Worm (Caenorhabditis elegans) whole organism, late embryonic: ENCODE measurements around the gene clec-214.

Experiments used
- C08G9.2 ChIP-seq: sonication (generic microtip); optimal IDR thresholded peaks from 2 replicates; lab custom pipeline; 2016; ENCODE audit warnings: mild to moderate bottlenecking, missing genetic modification characterization, moderate library complexity, missing compliant biosample characterization
- C38D4.7 ChIP-seq: fragments of 200-800 bp; sonication (Bioruptor generic); optimal IDR thresholded peaks from 2 replicates; lab custom pipeline; 2018; ENCODE audit warnings: mild to moderate bottlenecking, missing genetic modification characterization, moderate library complexity, missing compliant biosample characterization
- F13H6.1 ChIP-seq: sonication (generic microtip); optimal IDR thresholded peaks from 2 replicates; lab custom pipeline; 2016; ENCODE audit warnings: missing genetic modification characterization, missing compliant biosample characterization
- K09A11.1 ChIP-seq: sonication (generic microtip); optimal IDR thresholded peaks from 2 replicates; lab custom pipeline; 2017; ENCODE audit warnings: antibody characterized with exemption, mild to moderate bottlenecking, missing genetic modification characterization, missing compliant biosample characterization; ENCODE audit not compliant: insufficient read depth
- ama-1 ChIP-seq: fragments of 150-350 bp; optimal IDR thresholded peaks from 2 replicates; lab custom pipeline; 2014
- ceh-18 ChIP-seq: sonication (generic microtip); optimal IDR thresholded peaks from 2 replicates; lab custom pipeline; 2016; ENCODE audit warnings: missing genetic modification characterization, missing compliant biosample characterization
- ceh-19 ChIP-seq: fragments of 200-800 bp; sonication (Bioruptor generic); optimal IDR thresholded peaks from 2 replicates; lab custom pipeline; 2018; ENCODE audit warnings: mild to moderate bottlenecking, missing genetic modification characterization, missing compliant biosample characterization
- ceh-2 ChIP-seq: sonication (generic microtip); optimal IDR thresholded peaks from 2 replicates; lab custom pipeline; 2016; ENCODE audit warnings: missing genotype, missing genetic modification characterization, missing compliant biosample characterization
- ceh-22 ChIP-seq: sonication (generic microtip); optimal IDR thresholded peaks from 2 replicates; lab custom pipeline; 2017; ENCODE audit warnings: missing biosample characterization, missing genetic modification characterization
- ceh-24 ChIP-seq: sonication (generic microtip); optimal IDR thresholded peaks from 2 replicates; lab custom pipeline; 2016; ENCODE audit warnings: mild to moderate bottlenecking, missing genetic modification characterization, missing compliant biosample characterization
- ceh-30 ChIP-seq: fragments of 150-350 bp; optimal IDR thresholded peaks from 2 replicates; lab custom pipeline; 2014; ENCODE audit warnings: missing biosample characterization, missing genetic modification characterization
- ceh-31 ChIP-seq: sonication (generic microtip); optimal IDR thresholded peaks from 2 replicates; lab custom pipeline; 2016; ENCODE audit warnings: missing genetic modification characterization, missing compliant biosample characterization
- ceh-9 ChIP-seq: sonication (generic microtip); optimal IDR thresholded peaks from 2 replicates; lab custom pipeline; 2016; ENCODE audit warnings: mild to moderate bottlenecking, missing genetic modification characterization, inconsistent platforms, missing compliant biosample characterization
- dve-1 ChIP-seq: sonication (generic microtip); optimal IDR thresholded peaks from 2 replicates; lab custom pipeline; 2017; ENCODE audit warnings: antibody characterized with exemption, mild to moderate bottlenecking, missing genetic modification characterization, missing compliant biosample characterization
- elt-2 ChIP-seq: sonication (generic microtip); optimal IDR thresholded peaks from 2 replicates; lab custom pipeline; 2016; ENCODE audit warnings: missing genetic modification reagents, missing genetic modification characterization, missing compliant biosample characterization
- elt-4 ChIP-seq: sonication (generic microtip); optimal IDR thresholded peaks from 2 replicates; lab custom pipeline; 2016; ENCODE audit warnings: missing genetic modification characterization, missing compliant biosample characterization
- ets-4 ChIP-seq: sonication (generic microtip); optimal IDR thresholded peaks from 2 replicates; lab custom pipeline; 2016; ENCODE audit warnings: missing genetic modification characterization, missing compliant biosample characterization
- fax-1 ChIP-seq: sonication (generic microtip); optimal IDR thresholded peaks from 2 replicates; lab custom pipeline; 2016; ENCODE audit warnings: missing genotype, missing genetic modification characterization, missing compliant biosample characterization
- fkh-10 ChIP-seq: fragments of 150-350 bp; optimal IDR thresholded peaks from 2 replicates; lab custom pipeline; 2014; ENCODE audit warnings: missing biosample characterization, missing genetic modification reagents, missing genetic modification characterization
- hlh-13 ChIP-seq: fragments of 200-800 bp; sonication (Bioruptor generic); optimal IDR thresholded peaks from 2 replicates; lab custom pipeline; 2018; ENCODE audit warnings: mild to moderate bottlenecking, missing genetic modification characterization, missing compliant biosample characterization
- hlh-15 ChIP-seq: sonication (generic microtip); optimal IDR thresholded peaks from 2 replicates; lab custom pipeline; 2016; ENCODE audit warnings: missing genetic modification characterization, missing compliant biosample characterization
- hlh-30 ChIP-seq: sonication (generic microtip); optimal IDR thresholded peaks from 2 replicates; lab custom pipeline; 2017; ENCODE audit warnings: antibody characterized with exemption, missing genetic modification characterization, missing compliant biosample characterization; ENCODE audit not compliant: insufficient read depth
- hlh-6 ChIP-seq: sonication (generic microtip); optimal IDR thresholded peaks from 2 replicates; lab custom pipeline; 2016; ENCODE audit warnings: missing genotype, missing genetic modification characterization, missing compliant biosample characterization
- hlh-8 ChIP-seq: sonication (generic microtip); optimal IDR thresholded peaks from 2 replicates; lab custom pipeline; 2016; ENCODE audit warnings: missing genotype, missing genetic modification characterization, missing compliant biosample characterization
- lim-6 ChIP-seq: sonication (generic microtip); optimal IDR thresholded peaks from 2 replicates; lab custom pipeline; 2016; ENCODE audit warnings: missing genetic modification characterization, missing compliant biosample characterization
- lin-11 ChIP-seq: fragments of 200-800 bp; sonication (Bioruptor generic); optimal IDR thresholded peaks from 2 replicates; lab custom pipeline; 2018; ENCODE audit warnings: mild to moderate bottlenecking, missing genetic modification characterization, missing compliant biosample characterization
- nhr-11 ChIP-seq: fragments of 150-350 bp; optimal IDR thresholded peaks from 2 replicates; lab custom pipeline; 2014; ENCODE audit warnings: missing biosample characterization, missing genetic modification characterization
- nhr-232 ChIP-seq: sonication (generic microtip); optimal IDR thresholded peaks from 2 replicates; lab custom pipeline; 2016; ENCODE audit warnings: missing genetic modification characterization, missing compliant biosample characterization
- npax-4 ChIP-seq: sonication (generic microtip); optimal IDR thresholded peaks from 2 replicates; lab custom pipeline; 2016; ENCODE audit warnings: missing genetic modification characterization, missing compliant biosample characterization
- odd-2 ChIP-seq: sonication (generic microtip); optimal IDR thresholded peaks from 2 replicates; lab custom pipeline; 2017; ENCODE audit warnings: antibody characterized with exemption, mild to moderate bottlenecking, missing genetic modification characterization, missing compliant biosample characterization
- pag-3 ChIP-seq: sonication (generic microtip); optimal IDR thresholded peaks from 2 replicates; lab custom pipeline; 2016; ENCODE audit warnings: missing compliant biosample characterization, missing genetic modification characterization, borderline replicate concordance
- pat-9 ChIP-seq: fragments of 200-800 bp; sonication (Bioruptor generic); optimal IDR thresholded peaks from 2 replicates; lab custom pipeline; 2018; ENCODE audit warnings: mild to moderate bottlenecking, missing genetic modification characterization, moderate library complexity, missing compliant biosample characterization
- pax-1 ChIP-seq: fragments of 150-350 bp; optimal IDR thresholded peaks from 2 replicates; lab custom pipeline; 2014; ENCODE audit warnings: missing biosample characterization, missing genetic modification characterization
- pqm-1 ChIP-seq: sonication (generic microtip); optimal IDR thresholded peaks from 2 replicates; lab custom pipeline; 2016; ENCODE audit warnings: missing genetic modification characterization, missing compliant biosample characterization
- ref-2 ChIP-seq: sonication (generic microtip); optimal IDR thresholded peaks from 2 replicates; lab custom pipeline; 2016; ENCODE audit warnings: missing genetic modification characterization, missing compliant biosample characterization
- rnt-1 ChIP-seq: sonication (generic microtip); optimal IDR thresholded peaks from 2 replicates; lab custom pipeline; 2016; ENCODE audit warnings: missing genetic modification characterization, missing compliant biosample characterization
- sdc-2 ChIP-seq: sonication (generic microtip); optimal IDR thresholded peaks from 2 replicates; lab custom pipeline; 2016; ENCODE audit warnings: missing genotype, missing genetic modification characterization, missing compliant biosample characterization
- sox-4 ChIP-seq: sonication (generic microtip); optimal IDR thresholded peaks from 2 replicates; lab custom pipeline; 2017; ENCODE audit warnings: mild to moderate bottlenecking, missing genetic modification characterization, inconsistent platforms, missing compliant biosample characterization
- tbx-7 ChIP-seq: sonication (generic microtip); optimal IDR thresholded peaks from 2 replicates; lab custom pipeline; 2016; ENCODE audit warnings: missing genotype, missing genetic modification characterization, missing compliant biosample characterization
- ttx-3 ChIP-seq: sonication (generic microtip); optimal IDR thresholded peaks from 2 replicates; lab custom pipeline; 2016; ENCODE audit warnings: missing genetic modification reagents, missing genetic modification characterization, missing compliant biosample characterization
- unc-42 ChIP-seq: sonication (generic microtip); optimal IDR thresholded peaks from 2 replicates; lab custom pipeline; 2016; ENCODE audit warnings: missing genotype, missing genetic modification characterization, missing compliant biosample characterization
- unc-55 ChIP-seq: sonication (generic microtip); optimal IDR thresholded peaks from 2 replicates; lab custom pipeline; 2017; ENCODE audit warnings: missing biosample characterization, missing genetic modification reagents, missing genetic modification characterization
- zip-5 ChIP-seq: sonication (generic microtip); optimal IDR thresholded peaks from 2 replicates; lab custom pipeline; 2016; ENCODE audit warnings: missing genetic modification characterization, missing compliant biosample characterization
- ztf-16 ChIP-seq: sonication (generic microtip); optimal IDR thresholded peaks from 2 replicates; lab custom pipeline; 2017; ENCODE audit warnings: missing genetic modification characterization, missing compliant biosample characterization

The clec-214 gene

DNA sequence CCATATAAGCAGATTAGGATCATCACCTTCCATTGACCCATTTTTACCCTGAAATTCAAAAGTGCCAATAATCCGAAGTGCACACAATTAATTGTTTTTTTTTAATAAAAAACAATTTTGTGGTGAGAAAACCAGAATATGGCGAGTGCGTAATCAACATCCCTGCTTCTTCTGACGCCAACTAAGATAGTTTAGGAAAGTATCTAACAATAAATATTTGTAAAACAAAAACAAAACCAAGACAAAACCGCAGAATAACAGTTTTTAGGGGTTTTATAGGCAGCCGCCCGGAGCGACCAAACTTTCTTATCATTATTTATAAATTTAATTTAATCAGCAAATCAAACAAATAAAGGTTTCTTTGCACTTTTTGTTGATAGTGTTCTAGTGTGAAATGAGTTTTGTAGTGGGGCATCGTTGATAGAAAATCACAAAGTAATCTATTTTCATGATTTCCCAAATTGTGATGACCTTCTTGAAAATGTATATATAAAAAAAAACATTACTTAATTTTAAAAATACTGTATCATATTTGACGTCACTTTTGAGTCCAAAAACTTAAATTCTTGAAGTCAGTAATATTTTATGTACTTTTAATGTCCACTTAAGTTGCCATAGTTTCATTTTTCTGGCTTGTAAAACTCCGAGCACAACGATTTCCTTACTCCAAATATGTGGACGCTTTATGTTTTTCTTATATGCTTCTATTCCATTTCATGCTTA lies at the start of gene clec-214, which contains the start of gene folt-3:
Gene clec-214, plus strand, starts transcription at position 673 of the 723 bp plus-strand sequence.
Gene folt-3, minus strand, starts transcription at position 51 of the 723 bp plus-strand sequence.
- TF ChIP-seq hlh-15 (tag; lab: Kevin White, UChicago) (no peak), nhr-11 (tag; lab: Kevin White, UChicago) (no peak), tbx-7 (no peak), ceh-18 (no peak), odd-2 (tag; lab: Kevin White, UChicago) (no peak), zip-5 (tag; lab: Kevin White, UChicago) (no peak), lim-6 (tag; lab: Kevin White, UChicago) (no peak), dve-1 (tag; lab: Kevin White, UChicago) (no peak), pag-3 (tag; lab: Kevin White, UChicago) (no peak), ets-4 (tag; lab: Kevin White, UChicago) (no peak), npax-4 (no peak), hlh-6 (no peak), sox-4 (no peak), fax-1 (tag; lab: Kevin White, UChicago) (no peak), K09A11.1 (no peak), ceh-19 (no peak), sdc-2 (tag; lab: Kevin White, UChicago) (no peak), C08G9.2 (tag; lab: Kevin White, UChicago) (no peak), ref-2 (tag; lab: Kevin White, UChicago) (no peak), C38D4.7 (GFP tag; lab: Kevin White, UChicago) (no peak)

DNA sequence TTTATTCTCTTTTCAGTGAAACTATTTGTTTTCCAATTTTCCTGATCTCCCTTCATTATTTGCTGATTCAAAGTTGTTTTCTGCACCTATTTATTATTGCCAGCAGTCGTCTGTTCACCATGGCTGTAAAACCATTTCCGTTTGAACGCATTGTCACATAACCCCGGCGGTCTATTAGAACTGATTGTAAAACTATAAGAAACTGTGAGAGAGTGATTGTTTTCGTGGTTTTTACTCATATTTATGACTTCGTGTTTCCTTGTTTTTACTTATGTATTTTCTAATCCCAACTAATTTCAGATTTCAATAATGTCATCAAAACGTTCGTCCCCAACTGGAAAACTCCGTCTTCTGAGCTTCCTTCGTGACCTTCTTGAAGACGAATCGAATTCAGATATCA lies 47.2 kb upstream of the clec-214 start, which contains the start of gene F19F10.1:
Gene F19F10.1, plus strand, starts transcription at position 301 of the 400 bp plus-strand sequence.
- TF ChIP-seq unc-42 (tag; lab: Kevin White, UChicago): no peak
- no peak for TF ChIP-seq ceh-31 (tag; lab: Kevin White, UChicago)
- TF ChIP-seq lim-6 (tag; lab: Kevin White, UChicago): no peak
- TF ChIP-seq elt-2: no peak
- TF ChIP-seq lin-11 (tag; lab: Kevin White, UChicago): no peak
- no peak for TF ChIP-seq nhr-232
- no peak for TF ChIP-seq ceh-24 (tag; lab: Kevin White, UChicago)
- no peak for TF ChIP-seq nhr-11 (tag; lab: Kevin White, UChicago)
- TF ChIP-seq ceh-2 (tag; lab: Kevin White, UChicago): no peak
- no peak for TF ChIP-seq hlh-30 (tag; lab: Kevin White, UChicago)
- no peak for TF ChIP-seq rnt-1
- no peak for TF ChIP-seq pqm-1

DNA sequence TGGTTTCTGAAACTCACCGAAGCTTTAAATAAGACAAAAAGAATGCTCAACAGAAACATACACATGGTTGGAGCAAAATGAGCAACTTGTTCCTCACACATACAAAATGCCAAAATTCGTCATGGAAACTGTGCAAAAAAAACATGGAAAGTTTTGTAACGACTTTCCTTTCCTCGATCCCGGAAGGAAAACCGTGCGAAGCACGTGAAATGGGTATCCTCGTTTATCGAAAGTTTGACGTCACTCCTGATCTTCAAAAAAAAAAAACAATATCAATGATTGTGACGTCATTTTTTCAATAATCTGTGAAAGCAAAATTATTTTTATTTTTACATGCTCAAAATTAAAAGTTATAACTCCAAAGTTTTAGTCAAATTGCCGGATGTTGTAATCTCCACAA lies 39.9 kb upstream of the clec-214 start, which contains the start of gene clec-212:
Gene clec-212, minus strand, starts transcription at position 101 of the 400 bp plus-strand sequence.
- TF ChIP-seq elt-4 (no peak), ceh-30 (tag; lab: Kevin White, UChicago) (no peak), nhr-232 (no peak), pat-9 (tag; lab: Kevin White, UChicago) (no peak), odd-2 (tag; lab: Kevin White, UChicago) (no peak), F13H6.1 (no peak), zip-5 (tag; lab: Kevin White, UChicago) (no peak), ceh-9 (tag; lab: Kevin White, UChicago) (no peak), fkh-10 (GFP tag; lab: Kevin White, UChicago) (no peak), hlh-30 (tag; lab: Kevin White, UChicago) (no peak)

DNA sequence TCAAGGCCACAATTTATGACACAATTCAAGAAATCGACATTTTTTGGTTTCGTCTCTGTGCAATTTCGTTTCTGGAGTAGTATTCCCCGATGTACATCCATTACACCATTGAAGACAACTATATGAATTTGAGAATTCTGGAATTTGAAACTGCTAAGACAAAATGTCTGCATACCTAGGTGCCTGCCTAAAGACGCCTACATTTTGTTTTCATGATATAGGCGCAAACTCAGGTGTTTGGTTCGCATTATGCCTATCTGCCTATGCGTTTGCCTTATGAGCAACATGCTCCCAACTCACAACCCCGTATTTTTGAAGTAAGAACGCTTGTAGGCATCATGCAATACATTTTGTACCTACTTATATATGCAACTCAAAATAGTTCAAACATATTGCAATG lies 39.2 kb upstream of the clec-214 start, which contains the start of gene F19F10.14:
Gene F19F10.14, minus strand, starts transcription at position 101 of the 400 bp plus-strand sequence.
- TF ChIP-seq pax-1 (tag; lab: Kevin White, UChicago): no peak
- TF ChIP-seq unc-42 (tag; lab: Kevin White, UChicago): no peak
- no peak for TF ChIP-seq ceh-22
- TF ChIP-seq K09A11.1: no peak
- no peak for TF ChIP-seq hlh-15 (tag; lab: Kevin White, UChicago)
- TF ChIP-seq ceh-30 (tag; lab: Kevin White, UChicago): no peak
- TF ChIP-seq lin-11 (tag; lab: Kevin White, UChicago): no peak
- no peak for TF ChIP-seq ttx-3 (tag; lab: Kevin White, UChicago)
- no peak for TF ChIP-seq unc-55 (GFP tag; lab: Kevin White, UChicago)
- no peak for TF ChIP-seq hlh-8
- TF ChIP-seq ref-2 (tag; lab: Kevin White, UChicago): no peak
- TF ChIP-seq ceh-2 (tag; lab: Kevin White, UChicago): no peak
- no peak for TF ChIP-seq elt-2
- no peak for TF ChIP-seq ama-1 (lab: Kevin White, UChicago)
- no peak for TF ChIP-seq nhr-11 (tag; lab: Kevin White, UChicago)
- no peak for TF ChIP-seq hlh-13 (GFP tag; lab: Kevin White, UChicago)
- no peak for TF ChIP-seq pat-9 (tag; lab: Kevin White, UChicago)
- TF ChIP-seq sdc-2 (tag; lab: Kevin White, UChicago): no peak
- TF ChIP-seq ceh-31 (tag; lab: Kevin White, UChicago): no peak
- no peak for TF ChIP-seq ztf-16
